Fruit fly (Drosophila melanogaster) whole organism, embryonic: ENCODE measurements around the gene ova.
A peak's percentile ranks its signal among the peaks of the same experiment; 100 is the strongest.

Experiments
- ATbp ChIP-seq: fragments of 200-800 bp; sonication (Bioruptor generic); optimal IDR thresholded peaks from 2 replicates; lab custom pipeline; 2017; ENCODE audit warnings: missing biosample characterization, mild to moderate bottlenecking, missing genetic modification characterization, missing genetic modification reagents
- Adf1 ChIP-seq: fragments of 200-800 bp; sonication (Bioruptor generic); IDR thresholded peaks from 2 replicates; pipeline ENCODE4 v1.3.6; 2022; ENCODE audit warnings: missing biosample characterization, missing genetic modification characterization
- Bgb ChIP-seq: fragments of 200-800 bp; sonication (Bioruptor generic); IDR thresholded peaks from 2 replicates; pipeline ENCODE4 v1.3.6; 2022; ENCODE audit warnings: missing biosample characterization, missing genetic modification characterization; ENCODE audit not compliant: partially characterized antibody
- CG10979 ChIP-seq: fragments of 200-800 bp; sonication (Bioruptor generic); optimal IDR thresholded peaks from 2 replicates; lab custom pipeline; 2018; ENCODE audit warnings: missing biosample characterization, mild to moderate bottlenecking, missing genetic modification characterization, moderate library complexity
- CG13296 ChIP-seq: fragments of 200-800 bp; sonication (Bioruptor generic); optimal IDR thresholded peaks from 3 replicates; lab custom pipeline; 2018; ENCODE audit warnings: missing biosample characterization, mild to moderate bottlenecking, missing genetic modification characterization
- CG13624 ChIP-seq: fragments of 200-800 bp; sonication (Bioruptor generic); optimal IDR thresholded peaks from 2 replicates; lab custom pipeline; 2016; ENCODE audit warnings: missing biosample characterization, missing genetic modification characterization
- CG15479 ChIP-seq: fragments of 200-800 bp; sonication (Bioruptor generic); optimal IDR thresholded peaks from 3 replicates; lab custom pipeline; 2019; ENCODE audit warnings: missing biosample characterization, mild to moderate bottlenecking, missing genetic modification characterization, moderate library complexity
- CG15601 ChIP-seq: fragments of 200-800 bp; sonication (Bioruptor generic); optimal IDR thresholded peaks from 3 replicates; lab custom pipeline; 2019; ENCODE audit warnings: missing biosample characterization, mild to moderate bottlenecking, missing genetic modification characterization, moderate library complexity
- CG17186 ChIP-seq: fragments of 200-800 bp; sonication (Bioruptor generic); optimal IDR thresholded peaks from 3 replicates; lab custom pipeline; 2017; ENCODE audit warnings: missing biosample characterization, missing genetic modification reagents, missing genetic modification characterization
- CG17612 ChIP-seq: fragments of 200-800 bp; sonication (Bioruptor generic); IDR thresholded peaks from 2 replicates; pipeline ENCODE4 v1.3.6; 2022; ENCODE audit warnings: missing biosample characterization, missing genetic modification characterization
- CG17912 ChIP-seq: fragments of 200-800 bp; sonication (Bioruptor generic); optimal IDR thresholded peaks from 2 replicates; lab custom pipeline; 2018; ENCODE audit warnings: missing biosample characterization, mild to moderate bottlenecking, missing genetic modification characterization
- CG2199 ChIP-seq: fragments of 200-800 bp; sonication (Bioruptor generic); IDR thresholded peaks from 3 replicates; pipeline ENCODE4 v1.3.6; 2022; ENCODE audit warnings: missing biosample characterization, missing genetic modification characterization
- CG3163 ChIP-seq: fragments of 200-800 bp; sonication (Bioruptor generic); optimal IDR thresholded peaks from 3 replicates; lab custom pipeline; 2016; ENCODE audit warnings: missing biosample characterization, missing genetic modification characterization
- CG3407 ChIP-seq: fragments of 200-800 bp; sonication (Bioruptor generic); optimal IDR thresholded peaks from 2 replicates; lab custom pipeline; 2018; ENCODE audit warnings: missing biosample characterization, mild to moderate bottlenecking, missing genetic modification characterization
- CG34422 ChIP-seq: fragments of 200-800 bp; sonication (Bioruptor generic); IDR thresholded peaks from 3 replicates; pipeline ENCODE4 v1.3.6; 2022; ENCODE audit warnings: missing biosample characterization, missing genetic modification characterization
- CG6254 ChIP-seq: fragments of 200-800 bp; sonication (Bioruptor generic); optimal IDR thresholded peaks from 3 replicates; lab custom pipeline; 2017; ENCODE audit warnings: mild to moderate bottlenecking, missing biosample characterization, missing genetic modification reagents, missing genetic modification characterization
- CG6654 ChIP-seq: fragments of 200-800 bp; sonication (Bioruptor generic); optimal IDR thresholded peaks from 2 replicates; lab custom pipeline; 2017; ENCODE audit warnings: missing biosample characterization, mild to moderate bottlenecking, missing genetic modification characterization
- CTCF ChIP-seq: fragments of 200-800 bp; sonication (Bioruptor generic); optimal IDR thresholded peaks from 2 replicates; lab custom pipeline; 2017; ENCODE audit warnings: missing biosample characterization, mild to moderate bottlenecking, missing genetic modification characterization, moderate library complexity
- D19B ChIP-seq: fragments of 200-800 bp; sonication (Bioruptor generic); optimal IDR thresholded peaks from 2 replicates; lab custom pipeline; 2017; ENCODE audit warnings: missing biosample characterization, mild to moderate bottlenecking, missing genetic modification characterization
- Dfd ChIP-seq, 2 experiments: fragments of >200 bp; optimal IDR thresholded peaks; 2 replicates each; lab custom pipeline; 2017; ENCODE audit warnings: missing biosample characterization in 2 of 2, missing genetic modification characterization in 2 of 2
- Doc2 ChIP-seq: fragments of 200-800 bp; sonication (Bioruptor generic); IDR thresholded peaks from 2 replicates; pipeline ENCODE4 v1.3.6; 2022; ENCODE audit warnings: missing biosample characterization, missing genetic modification characterization
- Eip74EF ChIP-seq, 2 experiments: fragments of 200-800 bp in 1 of 2; fragments of >200 bp in 1 of 2; sonication (Bioruptor generic) in 1 of 2; optimal IDR thresholded peaks; 2 replicates each; lab custom pipeline; 2017 to 2019; ENCODE audit warnings: missing biosample characterization in 2 of 2, missing genetic modification characterization in 2 of 2, mild to moderate bottlenecking in 1 of 2, moderate library complexity in 1 of 2
- Ets65A ChIP-seq: fragments of 200-800 bp; sonication (Bioruptor generic); peaks from one replicate; lab custom pipeline; 2016; ENCODE audit warnings: missing biosample characterization, missing genetic modification characterization
- GATAe ChIP-seq: fragments of 200-800 bp; sonication (Bioruptor generic); conservative IDR thresholded peaks from 2 replicates; pipeline ENCODE4 v1.3.6; 2022; ENCODE audit warnings: missing biosample characterization, missing genetic modification characterization
- H15 ChIP-seq: fragments of 200-800 bp; sonication (Bioruptor generic); IDR thresholded peaks from 3 replicates; pipeline ENCODE4 v1.3.6; 2022; ENCODE audit warnings: missing biosample characterization, missing genetic modification characterization
- Hand ChIP-seq: fragments of 200-800 bp; sonication (Bioruptor generic); optimal IDR thresholded peaks from 2 replicates; lab custom pipeline; 2017; ENCODE audit warnings: mild to moderate bottlenecking, missing biosample characterization, missing genetic modification reagents, missing genetic modification characterization
- Hey ChIP-seq: fragments of 200-800 bp; sonication (Bioruptor generic); optimal IDR thresholded peaks from 3 replicates; lab custom pipeline; 2018; ENCODE audit warnings: missing biosample characterization, mild to moderate bottlenecking, missing genetic modification characterization
- Hr78 ChIP-seq, 2 experiments: fragments of 200-800 bp in 1 of 2; fragments of >200 bp in 1 of 2; sonication (Bioruptor generic) in 1 of 2; optimal IDR thresholded peaks; 2 replicates each; lab custom pipeline; 2017 to 2019; ENCODE audit warnings: missing biosample characterization in 2 of 2, missing genetic modification characterization in 2 of 2, mild to moderate bottlenecking in 1 of 2, moderate library complexity in 1 of 2
- MBD-R2 ChIP-seq: fragments of 200-800 bp; sonication (Bioruptor generic); IDR thresholded peaks from 2 replicates; pipeline ENCODE4 v1.3.6; 2022; ENCODE audit warnings: missing biosample characterization, missing genetic modification characterization
- Myb ChIP-seq: fragments of 200-800 bp; sonication (Bioruptor generic); optimal IDR thresholded peaks from 2 replicates; lab custom pipeline; 2016; ENCODE audit warnings: missing biosample characterization, missing genetic modification characterization
- Pdp1 ChIP-seq, 2 experiments: fragments of 200-800 bp; sonication (Bioruptor generic); optimal IDR thresholded peaks; 3 replicates each; lab custom pipeline; 2016; ENCODE audit warnings: missing biosample characterization in 2 of 2, missing genetic modification characterization in 2 of 2, mild to moderate bottlenecking in 1 of 2, moderate library complexity in 1 of 2
- Spps ChIP-seq: fragments of 200-800 bp; sonication (Bioruptor generic); optimal IDR thresholded peaks from 2 replicates; lab custom pipeline; 2018; ENCODE audit warnings: missing biosample characterization, mild to moderate bottlenecking, missing genetic modification characterization
- ara ChIP-seq: fragments of 200-800 bp; sonication (Bioruptor generic); IDR thresholded peaks from 2 replicates; pipeline ENCODE4 v1.3.6; 2022; ENCODE audit warnings: missing biosample characterization, missing genetic modification characterization
- cg ChIP-seq: fragments of 200-800 bp; sonication (Bioruptor generic); optimal IDR thresholded peaks from 3 replicates; lab custom pipeline; 2019; ENCODE audit warnings: missing biosample characterization, mild to moderate bottlenecking, missing genetic modification characterization, moderate library complexity
- crc ChIP-seq: fragments of 200-800 bp; sonication (Bioruptor generic); optimal IDR thresholded peaks from 2 replicates; lab custom pipeline; 2016; ENCODE audit warnings: missing biosample characterization, missing genetic modification characterization
- croc ChIP-seq: fragments of 200-800 bp; sonication (Bioruptor generic); conservative IDR thresholded peaks from 3 replicates; pipeline ENCODE4 v1.3.6; 2022; ENCODE audit warnings: missing biosample characterization, missing genetic modification characterization
- dmrt99B ChIP-seq: fragments of 200-800 bp; sonication (Bioruptor generic); optimal IDR thresholded peaks from 2 replicates; lab custom pipeline; 2018; ENCODE audit warnings: missing biosample characterization, mild to moderate bottlenecking, missing genetic modification characterization, moderate library complexity
- ewg ChIP-seq: fragments of 200-800 bp; sonication (Bioruptor generic); optimal IDR thresholded peaks from 3 replicates; lab custom pipeline; 2017; ENCODE audit warnings: mild to moderate bottlenecking, missing biosample characterization, missing genetic modification reagents, missing genetic modification characterization
- fd102C ChIP-seq: fragments of 200-800 bp; sonication (Bioruptor generic); optimal IDR thresholded peaks from 2 replicates; lab custom pipeline; 2018; ENCODE audit warnings: missing biosample characterization, mild to moderate bottlenecking, missing genetic modification characterization, moderate library complexity
- gcm2 ChIP-seq: fragments of 200-800 bp; sonication (Bioruptor generic); optimal IDR thresholded peaks from 2 replicates; lab custom pipeline; 2016; ENCODE audit warnings: missing biosample characterization, missing genetic modification characterization
- jigr1 ChIP-seq: fragments of 200-800 bp; sonication (Bioruptor generic); IDR thresholded peaks from 3 replicates; pipeline ENCODE4 v1.3.6; 2022; ENCODE audit warnings: missing biosample characterization, missing genetic modification characterization
- lilli ChIP-seq: fragments of 200-800 bp; sonication (Bioruptor generic); optimal IDR thresholded peaks from 3 replicates; lab custom pipeline; 2016; ENCODE audit warnings: missing biosample characterization, missing genetic modification characterization
- oc ChIP-seq: fragments of 200-800 bp; sonication (Bioruptor generic); optimal IDR thresholded peaks from 2 replicates; lab custom pipeline; 2018; ENCODE audit warnings: missing biosample characterization, mild to moderate bottlenecking, missing genetic modification characterization, moderate library complexity
- otp ChIP-seq: fragments of 200-800 bp; sonication (Bioruptor generic); IDR thresholded peaks from 3 replicates; pipeline ENCODE4, ENCODE4 v1.3.6; 2022; ENCODE audit warnings: missing biosample characterization, missing genetic modification characterization
- prd ChIP-seq, 3 experiments: fragments of >200 bp in 2 of 3; fragments of 200-800 bp in 1 of 3; sonication (Bioruptor generic) in 1 of 3; optimal IDR thresholded peaks in 2 of 3; IDR thresholded peaks in 1 of 3; 2 replicates in 2 of 3; 3 replicates in 1 of 3; pipeline versions ENCODE4 v1.3.6 to Lab custom; 2017 to 2022; ENCODE audit warnings: missing biosample characterization in 1 of 3, missing genetic modification characterization in 1 of 3
- rib ChIP-seq: fragments of 200-800 bp; sonication (Bioruptor generic); IDR thresholded peaks from 2 replicates; pipeline ENCODE4 v1.3.6; 2022; ENCODE audit warnings: missing biosample characterization, missing genetic modification characterization
- tx ChIP-seq: fragments of 200-800 bp; sonication (Bioruptor generic); optimal IDR thresholded peaks from 2 replicates; lab custom pipeline; 2016; ENCODE audit warnings: missing biosample characterization, missing genetic modification characterization
- vvl ChIP-seq: fragments of 200-800 bp; sonication (Bioruptor generic); IDR thresholded peaks from 2 replicates; pipeline ENCODE4 v1.3.6; 2022; ENCODE audit warnings: missing biosample characterization, missing genetic modification characterization
- z ChIP-seq: fragments of 200-800 bp; sonication (Bioruptor generic); IDR thresholded peaks from 3 replicates; pipeline ENCODE4 v1.3.6; 2022; ENCODE audit warnings: missing biosample characterization, missing genetic modification characterization
- zfh2 ChIP-seq: fragments of 200-800 bp; sonication (Bioruptor generic); optimal IDR thresholded peaks from 2 replicates; lab custom pipeline; 2016; ENCODE audit warnings: missing biosample characterization, missing genetic modification characterization

Gene ova

dm6 chr2L:10226724-10227407 lies 4.6 kb downstream of the ova start, which contains the start of gene CG5708 (continued):
- TF ChIP-seq Bgb (GFP tag; lab: Robert Waterston, UW): peak; percentile 52; the same call in 1 of the 2 replicates
- TF ChIP-seq CG6254 (GFP tag; lab: Kevin White, UChicago): peak; percentile 99
- TF ChIP-seq CG10979: no peak
- TF ChIP-seq cg: no peak
- TF ChIP-seq Eip74EF (GFP tag; optimal IDR thresholded peaks at IDR 0.05; lab: Kevin White, UChicago): no peak
- TF ChIP-seq jigr1: no peak
- no peak for TF ChIP-seq tx
- TF ChIP-seq crc (GFP tag; lab: Kevin White, UChicago): no peak
- TF ChIP-seq oc (tag; lab: Kevin White, UChicago): no peak
- TF ChIP-seq CG15601 (tag; lab: Kevin White, UChicago): no peak
- no peak for TF ChIP-seq Doc2 (GFP tag; lab: Robert Waterston, UW)
- TF ChIP-seq dmrt99B (tag; lab: Kevin White, UChicago): no peak
- no peak for TF ChIP-seq z (GFP tag; lab: Robert Waterston, UW)
- no peak for TF ChIP-seq CG2199
- TF ChIP-seq CG17912 (GFP tag; lab: Kevin White, UChicago): no peak
- no peak for TF ChIP-seq rib (GFP tag; lab: Robert Waterston, UW)
- no peak for TF ChIP-seq Adf1 (GFP tag; lab: Robert Waterston, UW)
- TF ChIP-seq fd102C (GFP tag; lab: Kevin White, UChicago): no peak
- TF ChIP-seq Spps (tag; lab: Kevin White, UChicago): no peak
- TF ChIP-seq H15 (GFP tag; lab: Robert Waterston, UW): no peak
- peak; percentile 58 for TF ChIP-seq MBD-R2 (GFP tag; lab: Robert Waterston, UW)
- no peak for TF ChIP-seq croc (GFP tag; lab: Robert Waterston, UW)
- TF ChIP-seq CG3163: no peak
- no peak for TF ChIP-seq gcm2
- no peak for TF ChIP-seq ewg
- TF ChIP-seq zfh2 (GFP tag; lab: Kevin White, UChicago): peak; percentile 2
- TF ChIP-seq Hey (tag; lab: Kevin White, UChicago): no peak
- no peak for TF ChIP-seq CG6654 (GFP tag; lab: Kevin White, UChicago)
- no peak for TF ChIP-seq CTCF (GFP tag; lab: Kevin White, UChicago)
- no peak for TF ChIP-seq Hand (GFP tag; lab: Kevin White, UChicago)
- TF ChIP-seq lilli (GFP tag; lab: Kevin White, UChicago): peak; percentile 5
- TF ChIP-seq otp (GFP tag; lab: Robert Waterston, UW): no peak
- TF ChIP-seq vvl: 0 out of 2 replicates have a peak, but pooled peaks have one; percentile 42
- TF ChIP-seq Hr78 (GFP tag; optimal IDR thresholded peaks at IDR 0.05; lab: Kevin White, UChicago): no peak
- no peak for TF ChIP-seq CG13624 (GFP tag; lab: Kevin White, UChicago)
- TF ChIP-seq Myb: no peak
- no peak for TF ChIP-seq CG34422 (GFP tag; lab: Robert Waterston, UW)
- no peak for TF ChIP-seq CG13296
- TF ChIP-seq D19B (GFP tag; lab: Kevin White, UChicago): no peak
- no peak for TF ChIP-seq CG17186 (GFP tag; lab: Kevin White, UChicago)
- TF ChIP-seq ara (GFP tag; lab: Robert Waterston, UW): no peak
- no peak for TF ChIP-seq prd (optimal IDR thresholded peaks at IDR 0.05; lab: Kevin White, UChicago)
- TF ChIP-seq prd (GFP tag; IDR thresholded peaks at IDR 0.05; lab: Robert Waterston, UW): 0 out of 3 replicates have a peak, but pooled peaks have one; percentile 20
- no peak for TF ChIP-seq CG3407 (GFP tag; lab: Kevin White, UChicago)
- no peak for TF ChIP-seq CG15479 (GFP tag; lab: Kevin White, UChicago)
- TF ChIP-seq Pdp1 (GFP tag; optimal IDR thresholded peaks at IDR 0.05; lab: Kevin White, UChicago): no peak
- TF ChIP-seq GATAe: no peak
- peak; percentile 13 for TF ChIP-seq Ets65A (GFP tag; lab: Kevin White, UChicago)
- no peak for TF ChIP-seq ATbp
- TF ChIP-seq Dfd (GFP tag; optimal IDR thresholded peaks at IDR 0.05; lab: Kevin White, UChicago): no peak
- no peak for TF ChIP-seq CG17612 (GFP tag; lab: Robert Waterston, UW)
